Worm (Caenorhabditis elegans) whole organism, midembryonic: ENCODE measurements around the gene Y43F8C.15.
A peak's percentile ranks its signal among the peaks of the same experiment; 100 is the strongest.

Experiments used
- T22C8.4 ChIP-seq: fragments of 200-800 bp; sonication (Bioruptor generic); IDR thresholded peaks from 2 replicates; pipeline ENCODE4 v1.3.6; 2022; ENCODE audit warnings: missing genetic modification characterization, missing compliant biosample characterization
- flt-1 ChIP-seq: fragments of 200-800 bp; sonication (Bioruptor generic); IDR thresholded peaks from 2 replicates; pipeline ENCODE4 v1.3.6; 2022; ENCODE audit warnings: missing genetic modification characterization, missing compliant biosample characterization
- klf-2 ChIP-seq: fragments of 200-800 bp; sonication (Bioruptor generic); conservative IDR thresholded peaks from 2 replicates; pipeline ENCODE4 v1.3.6; 2022; ENCODE audit warnings: missing genetic modification reagents, missing genetic modification characterization, missing compliant biosample characterization
- ref-1 ChIP-seq: fragments of 200-800 bp; sonication (Bioruptor generic); conservative IDR thresholded peaks from 2 replicates; pipeline ENCODE4 v1.3.6; 2022; ENCODE audit warnings: missing genetic modification reagents, missing genetic modification characterization, missing compliant biosample characterization
- tab-1 ChIP-seq: fragments of 200-800 bp; sonication (Bioruptor generic); IDR thresholded peaks from 2 replicates; pipeline ENCODE4 v1.3.6; 2022; ENCODE audit warnings: missing genetic modification characterization, missing compliant biosample characterization
- ztf-23 ChIP-seq: fragments of 200-800 bp; sonication (Bioruptor generic); IDR thresholded peaks from 2 replicates; pipeline ENCODE4 v1.3.6; 2022; ENCODE audit warnings: missing genetic modification reagents, missing genetic modification characterization, missing compliant biosample characterization

DNA sequence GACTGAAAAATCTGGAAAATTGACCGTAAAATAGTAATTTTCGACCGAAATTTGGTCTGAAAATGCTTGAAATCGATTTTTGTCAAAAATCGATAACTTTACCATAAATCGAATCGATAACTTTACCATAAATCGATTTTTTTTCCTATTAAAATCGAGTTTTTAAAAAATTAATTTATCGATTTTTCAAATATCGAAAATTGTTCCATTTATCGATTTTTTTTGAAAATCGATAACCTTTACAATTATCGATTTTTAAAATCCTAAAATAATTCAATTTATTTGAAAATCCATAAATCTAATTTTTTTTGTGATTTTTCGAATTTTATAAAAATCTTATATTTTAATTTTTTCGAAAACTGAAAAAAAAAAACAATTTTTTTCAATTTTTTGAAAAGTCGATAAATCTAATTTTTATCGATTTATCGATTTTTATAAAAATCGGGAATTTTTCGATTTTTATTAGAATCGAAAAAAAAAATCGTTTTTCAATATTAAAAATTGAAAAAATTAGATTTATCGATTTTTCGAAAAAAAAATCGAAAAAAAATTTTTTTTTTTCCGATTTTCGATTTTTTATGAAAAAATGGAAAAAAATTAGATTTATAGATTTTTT lies 19.0 kb downstream of the Y43F8C.15 start:
- TF ChIP-seq tab-1 (GFP tag; lab: Robert Waterston, UW) (no peak), ztf-23 (no peak), klf-2 (GFP tag; lab: Robert Waterston, UW) (no peak), flt-1 (GFP tag; lab: Robert Waterston, UW) (no peak), T22C8.4 (GFP tag; lab: Robert Waterston, UW) (peak; percentile 76), ref-1 (GFP tag; lab: Robert Waterston, UW) (no peak)
